Worm (Caenorhabditis elegans) whole organism, mixed stage, embryonic: Measurements from ENCODE around the gene C46F11.5.

Source experiments
- blmp-1 ChIP-seq: fragments of 150-350 bp; optimal IDR thresholded peaks from 2 replicates; lab custom pipeline; 2014; ENCODE audit warnings: missing biosample characterization, missing genetic modification characterization
- ces-1 ChIP-seq: fragments of 150-350 bp; optimal IDR thresholded peaks from 2 replicates; lab custom pipeline; 2014; ENCODE audit warnings: missing biosample characterization, missing genetic modification reagents, missing genetic modification characterization
- elt-1 ChIP-seq: sonication (generic microtip); optimal IDR thresholded peaks from 2 replicates; lab custom pipeline; 2017; ENCODE audit warnings: missing genetic modification characterization, mild to moderate bottlenecking, missing compliant biosample characterization, antibody characterized with exemption, moderate library complexity, borderline replicate concordance; ENCODE audit not compliant: insufficient read depth
- flh-1 ChIP-seq: fragments of 200-800 bp; sonication (Bioruptor generic); optimal IDR thresholded peaks from 2 replicates; lab custom pipeline; 2018; ENCODE audit warnings: mild to moderate bottlenecking, missing genetic modification characterization, moderate library complexity, missing compliant biosample characterization
- lin-32 ChIP-seq: fragments of 200-800 bp; sonication (Bioruptor generic); optimal IDR thresholded peaks from 2 replicates; lab custom pipeline; 2018; ENCODE audit warnings: mild to moderate bottlenecking, missing genetic modification characterization, missing compliant biosample characterization
- lsy-2 ChIP-seq: fragments of 150-350 bp; optimal IDR thresholded peaks from 2 replicates; lab custom pipeline; 2014; ENCODE audit warnings: missing biosample characterization, missing genetic modification characterization
- nhr-12 ChIP-seq: fragments of 150-350 bp; optimal IDR thresholded peaks from 2 replicates; lab custom pipeline; 2014; ENCODE audit warnings: missing biosample characterization, missing genetic modification characterization
- nhr-76 ChIP-seq: sonication (generic microtip); optimal IDR thresholded peaks from 2 replicates; lab custom pipeline; 2017; ENCODE audit warnings: missing biosample characterization, missing genetic modification characterization
- pha-4 ChIP-seq: fragments of 150-350 bp; optimal IDR thresholded peaks from 2 replicates; lab custom pipeline; 2018; ENCODE audit warnings: missing biosample characterization, missing genetic modification reagents, missing genetic modification characterization
- sptf-1 ChIP-seq: sonication (generic microtip); optimal IDR thresholded peaks from 2 replicates; lab custom pipeline; 2017; ENCODE audit warnings: mild to moderate bottlenecking, missing genetic modification characterization, moderate library complexity, missing compliant biosample characterization
- unc-62 ChIP-seq: fragments of 150-350 bp; optimal IDR thresholded peaks from 2 replicates; lab custom pipeline; 2014; ENCODE audit warnings: missing biosample characterization, missing genetic modification reagents, missing genetic modification characterization
- zip-8 ChIP-seq: fragments of 150-350 bp; optimal IDR thresholded peaks from 2 replicates; lab custom pipeline; 2014; ENCODE audit warnings: missing biosample characterization, missing genetic modification characterization
- ztf-11 ChIP-seq: fragments of 150-350 bp; optimal IDR thresholded peaks from 2 replicates; lab custom pipeline; 2014; ENCODE audit warnings: missing biosample characterization, missing genetic modification characterization

DNA sequence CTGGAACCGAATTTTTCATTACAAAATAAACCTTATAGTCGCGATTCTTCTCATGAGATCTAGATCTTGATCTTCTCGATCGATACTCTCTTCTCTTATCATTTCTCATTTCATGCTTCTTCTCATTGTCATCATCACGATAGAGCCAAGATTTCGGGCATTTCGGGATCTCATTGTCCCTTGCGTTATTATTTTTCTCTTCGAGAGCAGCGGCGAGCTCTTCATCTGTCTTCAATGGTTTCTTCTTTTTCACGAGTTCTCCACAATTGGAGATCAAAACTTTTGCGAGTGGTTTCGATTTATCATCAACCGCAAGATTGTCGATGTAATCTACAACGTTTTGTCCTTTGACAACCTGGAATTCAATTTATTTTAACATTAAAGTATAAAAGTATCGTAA is 41.0 kb upstream of the C46F11.5 start:
- TF ChIP-seq zip-8 (tag; lab: Kevin White, UChicago) (no peak), nhr-76 (no peak), flh-1 (no peak), blmp-1 (tag; lab: Kevin White, UChicago) (no peak), lin-32 (no peak), ces-1 (GFP tag; lab: Kevin White, UChicago) (no peak), sptf-1 (no peak), elt-1 (tag; lab: Kevin White, UChicago) (no peak), pha-4 (no peak), lsy-2 (tag; lab: Kevin White, UChicago) (no peak), nhr-12 (tag; lab: Kevin White, UChicago) (no peak), unc-62 (GFP tag; lab: Kevin White, UChicago) (no peak), ztf-11 (tag; lab: Kevin White, UChicago) (no peak)
